Fruit fly (Drosophila melanogaster): Measurements from ENCODE around the gene ush.

Gene ush

dm6 chr2L:530245-530644, 54.2 kb downstream of the ush start (continued):
- peak; percentile 61 for TF ChIP-seq dsx (GFP tag; optimal IDR thresholded peaks at IDR 0.05; ENCODE audit: poor library complexity, severe bottlenecking)
- TF ChIP-seq Eip78C (GFP tag) = peak; percentile 94
- TF ChIP-seq CG7368 (GFP tag; optimal IDR thresholded peaks at IDR 0.05) = peak; percentile 75
- peak; percentile 81 for TF ChIP-seq CG11902 (GFP tag; optimal IDR thresholded peaks at IDR 0.05)
- TF ChIP-seq CG3919 (GFP tag; optimal IDR thresholded peaks at IDR 0.05) = peak; percentile 87
- peak; percentile 93 for TF ChIP-seq topi (GFP tag; optimal IDR thresholded peaks at IDR 0.05)
- TF ChIP-seq acj6 (GFP tag; optimal IDR thresholded peaks at IDR 0.05) = peak; percentile 81
- TF ChIP-seq CG6854 (GFP tag; optimal IDR thresholded peaks at IDR 0.05) = peak; percentile 91
- TF ChIP-seq CG9139 (GFP tag; optimal IDR thresholded peaks at IDR 0.05) = no peak
- TF ChIP-seq CG34406 (GFP tag; optimal IDR thresholded peaks at IDR 0.05) = peak; percentile 72
- no peak for TF ChIP-seq fkh (GFP tag; optimal IDR thresholded peaks at IDR 0.05)
- TF ChIP-seq Ets96B (tag; optimal IDR thresholded peaks at IDR 0.05) = peak; percentile 64
- TF ChIP-seq CG11294 (GFP tag; IDR thresholded peaks at IDR 0.05) = no peak
- TF ChIP-seq CG8319 (GFP tag; optimal IDR thresholded peaks at IDR 0.05) = peak; percentile 37
- peak; percentile 97 for TF ChIP-seq Sox102F (GFP tag; optimal IDR thresholded peaks at IDR 0.05)
- peak; percentile 90 for TF ChIP-seq Eip75B (GFP tag; optimal IDR thresholded peaks at IDR 0.05)
- peak; percentile 68 for TF ChIP-seq CG8632 (GFP tag; optimal IDR thresholded peaks at IDR 0.05)
- TF ChIP-seq CG11762 (GFP tag; optimal IDR thresholded peaks at IDR 0.05; ENCODE audit: insufficient read depth) = peak; percentile 29
- no peak for TF ChIP-seq CG6276 (GFP tag; optimal IDR thresholded peaks at IDR 0.05)
- TF ChIP-seq Lpt (GFP tag; optimal IDR thresholded peaks at IDR 0.05) = peak; percentile 19
- TF ChIP-seq ss (GFP tag; optimal IDR thresholded peaks at IDR 0.05) = peak; percentile 60 to 73
- TF ChIP-seq cyc (GFP tag; optimal IDR thresholded peaks at IDR 0.05) = peak; percentile 94
- TF ChIP-seq Sox15 (GFP tag; optimal IDR thresholded peaks at IDR 0.05) = peak; percentile 71
- TF ChIP-seq fd85E (GFP tag; optimal IDR thresholded peaks at IDR 0.05) = peak; percentile 41
- peak; percentile 71 for TF ChIP-seq Blimp-1 (GFP tag; optimal IDR thresholded peaks at IDR 0.05)
- peak; percentile 51 for TF ChIP-seq CG10669 (GFP tag; optimal IDR thresholded peaks at IDR 0.05)
- TF ChIP-seq esn (GFP tag; optimal IDR thresholded peaks at IDR 0.05) = peak; percentile 97
- peak; percentile 98 for TF ChIP-seq svp (GFP tag)
- TF ChIP-seq salr (GFP tag; optimal IDR thresholded peaks at IDR 0.05) = peak; percentile 15 to 25
- TF ChIP-seq CG15336 (GFP tag; IDR thresholded peaks at IDR 0.05) = peak; percentile 36; the same call in 1 of the 2 replicates
- peak; percentile 66 for TF ChIP-seq CG16779 (tag; optimal IDR thresholded peaks at IDR 0.05)
- TF ChIP-seq vri (GFP tag; optimal IDR thresholded peaks at IDR 0.05) = peak; percentile 96

dm6 chr2L:533734-534133, 57.7 kb downstream of the ush start:
- TF ChIP-seq CG10669 (GFP tag; optimal IDR thresholded peaks at IDR 0.05) (peak; percentile 13), CG1621 (tag; optimal IDR thresholded peaks at IDR 0.05) (no peak), CG11294 (GFP tag; IDR thresholded peaks at IDR 0.05) (no peak), Eip75B (GFP tag; optimal IDR thresholded peaks at IDR 0.05) (no peak), Eip93F (GFP tag; optimal IDR thresholded peaks at IDR 0.05) (no peak), CG34406 (GFP tag; optimal IDR thresholded peaks at IDR 0.05) (no peak), CG9139 (GFP tag; optimal IDR thresholded peaks at IDR 0.05) (no peak), Hr4 (GFP tag; optimal IDR thresholded peaks at IDR 0.05) (no peak), OdsH (GFP tag; optimal IDR thresholded peaks at IDR 0.05) (no peak), topi (GFP tag; optimal IDR thresholded peaks at IDR 0.05) (no peak), svp (GFP tag) (peak; percentile 69), Ets96B (tag; optimal IDR thresholded peaks at IDR 0.05) (no peak), dsx (GFP tag; optimal IDR thresholded peaks at IDR 0.05; ENCODE audit: poor library complexity, severe bottlenecking) (peak; percentile 15), cyc (GFP tag; optimal IDR thresholded peaks at IDR 0.05) (no peak), CG11762 (GFP tag; optimal IDR thresholded peaks at IDR 0.05; ENCODE audit: insufficient read depth) (no peak), CG7368 (GFP tag; optimal IDR thresholded peaks at IDR 0.05) (no peak), CG6854 (GFP tag; optimal IDR thresholded peaks at IDR 0.05) (peak; percentile 24), eg (GFP tag; IDR thresholded peaks at IDR 0.05) (no peak), Sox14 (GFP tag; optimal IDR thresholded peaks at IDR 0.05) (no peak), Smox (GFP tag; optimal IDR thresholded peaks at IDR 0.05) (no peak), Lpt (GFP tag; optimal IDR thresholded peaks at IDR 0.05) (no peak), CG6792 (GFP tag; optimal IDR thresholded peaks at IDR 0.05) (no peak), CG6276 (GFP tag; optimal IDR thresholded peaks at IDR 0.05) (no peak), esn (GFP tag; optimal IDR thresholded peaks at IDR 0.05) (no peak), CG32006 (GFP tag; optimal IDR thresholded peaks at IDR 0.05) (no peak), CG15336 (GFP tag; IDR thresholded peaks at IDR 0.05) (no peak), achi (GFP tag; optimal IDR thresholded peaks at IDR 0.05) (no peak), CG16779 (tag; optimal IDR thresholded peaks at IDR 0.05) (no peak), fd85E (GFP tag; optimal IDR thresholded peaks at IDR 0.05) (no peak), Met (GFP tag; optimal IDR thresholded peaks at IDR 0.05) (no peak), dac (GFP tag; optimal IDR thresholded peaks at IDR 0.05) (no peak)
